Fruit fly (Drosophila melanogaster): ENCODE results near the gene RpL14.

RpL14 gene

dm6 chr3L:8600752-8601433 lies at the start of gene RpL14, which contains the start of gene Nelf-E:
Gene RpL14, plus strand, starts transcription at chr3L:8601006.
Gene Nelf-E, minus strand, starts transcription at chr3L:8600879.
- TF ChIP-seq noc (tag; optimal IDR thresholded peaks at IDR 0.05), result peak; percentile 85

dm6 chr3L:8553125-8553524 lies 47.7 kb upstream of the RpL14 start:
- TF ChIP-seq noc (tag; optimal IDR thresholded peaks at IDR 0.05), result peak; percentile 22

- TF ChIP-seq noc (tag; optimal IDR thresholded peaks at IDR 0.05), result no peak
Observed at dm6 chr3L:8554024-8554642, 46.7 kb upstream of the RpL14 start.

- no peak for TF ChIP-seq noc (tag; optimal IDR thresholded peaks at IDR 0.05)
Observed at dm6 chr3L:8557018-8557417, 43.8 kb upstream of the RpL14 start.

dm6 chr3L:8559754-8560328 lies 41.0 kb upstream of the RpL14 start:
- TF ChIP-seq noc (tag; optimal IDR thresholded peaks at IDR 0.05), result no peak

dm6 chr3L:8560637-8561036 lies 40.2 kb upstream of the RpL14 start:
- no peak for TF ChIP-seq noc (tag; optimal IDR thresholded peaks at IDR 0.05)

- no peak for TF ChIP-seq noc (tag; optimal IDR thresholded peaks at IDR 0.05)
Observed at dm6 chr3L:8575844-8576842, 24.7 kb upstream of the RpL14 start, which contains the start of the genes CG6638 and CG43078. Gene CG6638, minus strand, starts transcription at chr3L:8576078. Gene CG43078, plus strand, starts transcription at chr3L:8576808.

dm6 chr3L:8578470-8578869 lies 22.3 kb upstream of the RpL14 start:
- no peak for TF ChIP-seq noc (tag; optimal IDR thresholded peaks at IDR 0.05)

dm6 chr3L:8579513-8579912 lies 21.3 kb upstream of the RpL14 start:
- no peak for TF ChIP-seq noc (tag; optimal IDR thresholded peaks at IDR 0.05)

- peak; percentile 37 for TF ChIP-seq noc (tag; optimal IDR thresholded peaks at IDR 0.05)
Observed at dm6 chr3L:8580780-8581179, 20.0 kb upstream of the RpL14 start.

dm6 chr3L:8582105-8582707 lies 18.6 kb upstream of the RpL14 start:
- TF ChIP-seq noc (tag; optimal IDR thresholded peaks at IDR 0.05), result no peak

dm6 chr3L:8584086-8584485 lies 16.7 kb upstream of the RpL14 start:
- no peak for TF ChIP-seq noc (tag; optimal IDR thresholded peaks at IDR 0.05)

dm6 chr3L:8603880-8604692 lies 3.3 kb downstream of the RpL14 start, which contains the start of the genes CG5989 and CG6282:
Gene CG5989, minus strand, starts transcription at chr3L:8604149.
Gene CG6282, plus strand, starts transcription at chr3L:8604657.
- no peak for TF ChIP-seq noc (tag; optimal IDR thresholded peaks at IDR 0.05)

dm6 chr3L:8607449-8607848 lies 6.6 kb downstream of the RpL14 start:
- TF ChIP-seq noc (tag; optimal IDR thresholded peaks at IDR 0.05), result no peak
